Fruit fly (Drosophila melanogaster) whole organism, adult: ENCODE data around the gene Megf8.

Source experiments
- CG14711 ChIP-seq: fragments of 200-800 bp; sonication (Bioruptor generic); optimal IDR thresholded peaks from 2 replicates; lab custom pipeline; 2018; ENCODE audit warnings: missing biosample characterization, mild to moderate bottlenecking, missing genetic modification characterization, moderate library complexity
- CG1620 ChIP-seq: fragments of 200-800 bp; sonication (Bioruptor generic); optimal IDR thresholded peaks from 2 replicates; lab custom pipeline; 2016; ENCODE audit warnings: missing biosample characterization, missing genetic modification characterization
- Hr96 ChIP-seq: fragments of 200-800 bp; sonication (Bioruptor generic); optimal IDR thresholded peaks from 2 replicates; lab custom pipeline; 2016; ENCODE audit warnings: missing biosample characterization, missing genetic modification characterization
- toe ChIP-seq: fragments of 200-800 bp; sonication (Bioruptor generic); optimal IDR thresholded peaks from 2 replicates; lab custom pipeline; 2016; ENCODE audit warnings: missing biosample characterization, missing genetic modification characterization

dm6 chr2L:8000578-8001040 lies 42.7 kb upstream of the Megf8 start:
- no peak for TF ChIP-seq Hr96 (GFP tag; lab: Kevin White, UChicago)
- TF ChIP-seq CG14711: peak; percentile 28
- TF ChIP-seq toe: no peak
- TF ChIP-seq CG1620 (GFP tag; lab: Kevin White, UChicago): no peak
